Worm (Caenorhabditis elegans) whole organism, L1 larva: Measurements from ENCODE around the gene ZK686.6.
A peak's percentile ranks its signal among the peaks of the same experiment; 100 is the strongest.

ENCODE experiments used
- ama-1 ChIP-seq: fragments of 150-350 bp; optimal IDR thresholded peaks from 2 replicates; lab custom pipeline; 2014
- blmp-1 ChIP-seq: fragments of 150-350 bp; optimal IDR thresholded peaks from 2 replicates; lab custom pipeline; 2014; ENCODE audit warnings: missing biosample characterization, missing genetic modification characterization
- ceh-8 ChIP-seq: fragments of 200-800 bp; sonication (Bioruptor generic); optimal IDR thresholded peaks from 2 replicates; lab custom pipeline; 2018; ENCODE audit warnings: mild to moderate bottlenecking, missing genetic modification characterization, moderate library complexity, missing compliant biosample characterization
- ceh-82 ChIP-seq, 3 experiments: fragments of 150-350 bp in 1 of 3; sonication (generic microtip) in 2 of 3; optimal IDR thresholded peaks; 2 replicates each; lab custom pipeline; 2014 to 2017; ENCODE audit warnings: missing biosample characterization in 3 of 3, missing genetic modification characterization in 3 of 3
- efl-1 ChIP-seq, 4 experiments: fragments of 150-350 bp; optimal IDR thresholded peaks in 3 of 4; peaks in 1 of 4; 1 replicate in 1 of 4; 2 replicates in 3 of 4; lab custom pipeline; 2014; ENCODE audit warnings: missing biosample characterization in 2 of 4, missing genetic modification characterization in 2 of 4, missing genetic modification reagents in 2 of 4
- fkh-10 ChIP-seq: sonication (generic microtip); optimal IDR thresholded peaks from 2 replicates; lab custom pipeline; 2017; ENCODE audit warnings: missing biosample characterization, missing genetic modification reagents, missing genetic modification characterization
- fkh-4 ChIP-seq: sonication (generic microtip); optimal IDR thresholded peaks from 2 replicates; lab custom pipeline; 2016; ENCODE audit warnings: missing compliant biosample characterization, missing genetic modification characterization, borderline replicate concordance
- fkh-8 ChIP-seq: sonication (generic microtip); optimal IDR thresholded peaks from 2 replicates; lab custom pipeline; 2016; ENCODE audit warnings: mild to moderate bottlenecking, missing genetic modification characterization, missing compliant biosample characterization
- hlh-4 ChIP-seq: sonication (generic microtip); optimal IDR thresholded peaks from 2 replicates; lab custom pipeline; 2016; ENCODE audit warnings: mild to moderate bottlenecking, missing genetic modification characterization, missing compliant biosample characterization
- irx-1 ChIP-seq: sonication (generic microtip); optimal IDR thresholded peaks from 2 replicates; lab custom pipeline; 2016; ENCODE audit warnings: missing genetic modification characterization, missing compliant biosample characterization
- isw-1 ChIP-seq: fragments of 200-800 bp; sonication (Bioruptor generic); IDR thresholded peaks from 2 replicates; pipeline ENCODE4 v1.3.6; 2022; ENCODE audit warnings: missing genetic modification characterization, missing compliant biosample characterization
- lin-13 ChIP-seq: fragments of 150-350 bp; optimal IDR thresholded peaks from 2 replicates; lab custom pipeline; 2014; ENCODE audit warnings: missing biosample characterization, missing genetic modification reagents, missing genetic modification characterization
- lin-14 ChIP-seq: fragments of 200-800 bp; sonication (Bioruptor generic); optimal IDR thresholded peaks from 2 replicates; lab custom pipeline; 2018; ENCODE audit warnings: mild to moderate bottlenecking, missing genetic modification characterization, moderate library complexity, missing compliant biosample characterization
- lin-35 ChIP-seq, 2 experiments: fragments of 150-350 bp; optimal IDR thresholded peaks; 2 replicates each; lab custom pipeline; 2014; ENCODE audit warnings: missing biosample characterization in 2 of 2, missing genetic modification characterization in 2 of 2, missing genetic modification reagents in 2 of 2
- lsy-2 ChIP-seq, 2 experiments: fragments of 150-350 bp; optimal IDR thresholded peaks; 2 replicates each; lab custom pipeline; 2014; ENCODE audit warnings: missing biosample characterization in 2 of 2, missing genetic modification characterization in 2 of 2
- mep-1 ChIP-seq: fragments of 150-350 bp; optimal IDR thresholded peaks from 2 replicates; lab custom pipeline; 2014; ENCODE audit warnings: missing biosample characterization, missing genetic modification characterization
- nhr-19 ChIP-seq: fragments of 200-800 bp; sonication (Bioruptor generic); conservative IDR thresholded peaks from 2 replicates; pipeline ENCODE4 v1.3.6; 2022; ENCODE audit warnings: missing genetic modification characterization, missing compliant biosample characterization
- nhr-20 ChIP-seq: sonication (generic microtip); optimal IDR thresholded peaks from 2 replicates; lab custom pipeline; 2016; ENCODE audit warnings: mild to moderate bottlenecking, missing genetic modification characterization, missing compliant biosample characterization
- nhr-47 ChIP-seq: sonication (generic microtip); optimal IDR thresholded peaks from 2 replicates; lab custom pipeline; 2016; ENCODE audit warnings: mild to moderate bottlenecking, missing genetic modification characterization, moderate library complexity, missing compliant biosample characterization
- nhr-71 ChIP-seq: sonication (generic microtip); optimal IDR thresholded peaks from 2 replicates; lab custom pipeline; 2016; ENCODE audit warnings: mild to moderate bottlenecking, missing genetic modification characterization, moderate library complexity, missing compliant biosample characterization
- nhr-85 ChIP-seq: sonication (generic microtip); peaks from one replicate; lab custom pipeline; 2016; ENCODE audit warnings: missing genetic modification characterization, inconsistent platforms, missing compliant biosample characterization
- snpc-4 ChIP-seq: fragments of 150-350 bp; optimal IDR thresholded peaks from 2 replicates; lab custom pipeline; 2014; ENCODE audit warnings: missing biosample characterization, missing genetic modification characterization
- snu-23 ChIP-seq: sonication (generic microtip); optimal IDR thresholded peaks from 2 replicates; lab custom pipeline; 2016; ENCODE audit warnings: missing genetic modification characterization, missing compliant biosample characterization
- sptf-1 ChIP-seq: fragments of 150-350 bp; optimal IDR thresholded peaks from 2 replicates; lab custom pipeline; 2014; ENCODE audit warnings: missing biosample characterization, missing genetic modification characterization
- sup-37 ChIP-seq: fragments of 200-800 bp; sonication (Bioruptor generic); optimal IDR thresholded peaks from 2 replicates; lab custom pipeline; 2018; ENCODE audit warnings: mild to moderate bottlenecking, missing genetic modification characterization, missing compliant biosample characterization
- swsn-7 ChIP-seq: sonication (generic microtip); optimal IDR thresholded peaks from 2 replicates; lab custom pipeline; 2016; ENCODE audit warnings: missing genetic modification characterization, missing compliant biosample characterization
- unc-30 ChIP-seq: sonication (generic microtip); optimal IDR thresholded peaks from 2 replicates; lab custom pipeline; 2017; ENCODE audit warnings: missing biosample characterization, missing genetic modification characterization
- unc-86 ChIP-seq: sonication (generic microtip); optimal IDR thresholded peaks from 2 replicates; lab custom pipeline; 2016; ENCODE audit warnings: missing genetic modification characterization, missing compliant biosample characterization
- ztf-4 ChIP-seq: fragments of 150-350 bp; optimal IDR thresholded peaks from 2 replicates; lab custom pipeline; 2014; ENCODE audit warnings: missing biosample characterization, missing genetic modification characterization

Gene ZK686.6

DNA sequence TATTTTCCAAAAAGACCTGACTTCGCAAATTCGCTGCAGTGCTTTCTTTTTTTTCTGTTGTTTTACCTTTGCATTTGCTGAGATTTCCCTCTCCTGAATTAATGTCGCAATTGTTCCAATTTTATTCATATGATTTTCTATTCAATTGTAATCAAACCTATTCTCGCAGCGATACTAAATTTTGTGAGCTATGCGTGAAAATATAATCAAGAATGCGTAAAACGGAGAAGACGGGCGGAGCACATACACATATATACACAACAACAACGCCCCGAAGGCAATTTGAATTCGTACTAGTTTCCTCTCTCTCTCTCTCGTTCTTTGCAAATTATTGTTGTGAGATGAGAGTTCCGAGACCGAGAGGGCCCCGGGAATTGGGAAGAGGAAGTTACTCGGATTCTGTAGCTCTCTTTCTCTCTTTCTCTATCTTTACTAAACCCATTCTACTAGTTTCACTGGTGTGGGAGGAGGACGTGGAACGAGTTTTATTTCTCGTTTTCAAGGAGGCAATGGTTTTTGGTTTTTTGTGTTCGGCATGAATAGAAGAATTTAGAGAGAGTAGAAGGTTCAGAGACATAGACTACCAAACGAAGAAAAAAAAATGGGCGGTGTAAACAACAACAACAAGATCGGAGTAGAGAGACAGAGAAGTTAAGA lies 49.3 kb downstream of the ZK686.6 start:
- TF ChIP-seq lin-14, result peak; percentile 73
- no peak for TF ChIP-seq snpc-4 (tag; lab: Kevin White, UChicago)
- TF ChIP-seq nhr-19 (GFP tag; lab: Robert Waterston, UW), result no peak
- TF ChIP-seq nhr-20 (tag; lab: Kevin White, UChicago), result peak; percentile 7
- TF ChIP-seq unc-86 (tag; lab: Kevin White, UChicago), result peak; percentile 3
- TF ChIP-seq irx-1 (tag; lab: Kevin White, UChicago), result no peak
- peak; percentile 29 for TF ChIP-seq fkh-10 (GFP tag; lab: Kevin White, UChicago)
- peak; percentile 4 for TF ChIP-seq ztf-4
- TF ChIP-seq lsy-2 (tag; optimal IDR thresholded peaks at IDR 0.05; lab: Kevin White, UChicago), result peak in 1 of 2 experiments; percentile 36
- TF ChIP-seq ama-1, result peak; percentile 24
- TF ChIP-seq ceh-82 (tag; optimal IDR thresholded peaks at IDR 0.05; lab: Kevin White, UChicago), result peak in 2 of 3 experiments; percentile 1 to 14
- peak; percentile 6 for TF ChIP-seq mep-1 (tag; lab: Kevin White, UChicago)
- no peak for TF ChIP-seq ceh-8 (GFP tag; lab: Kevin White, UChicago)
- peak; percentile 24 for TF ChIP-seq nhr-85 (tag; lab: Kevin White, UChicago)
- TF ChIP-seq, all 84 proteins: peak for 10

DNA sequence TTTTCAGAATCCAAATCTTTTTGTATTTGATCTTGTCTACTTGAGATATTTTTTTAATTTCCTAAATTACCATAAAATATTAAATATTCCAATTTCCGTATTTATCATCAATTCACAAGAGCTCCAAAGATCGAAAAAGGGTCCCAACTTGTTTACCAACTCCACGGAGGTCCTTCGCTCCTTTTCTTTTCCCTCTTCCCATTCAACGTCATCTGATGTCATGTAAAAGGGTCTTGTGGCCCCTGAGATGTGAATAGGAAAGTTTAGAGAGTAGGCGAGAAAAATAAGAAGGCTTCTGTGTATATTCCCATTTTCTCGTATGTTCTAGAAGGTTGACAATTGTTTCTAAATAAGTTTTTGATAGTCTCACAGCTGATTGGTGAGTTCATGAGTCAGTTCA lies 49.8 kb downstream of the ZK686.6 start:
- TF ChIP-seq ceh-8 (GFP tag; lab: Kevin White, UChicago) (peak; percentile 22), lsy-2 (tag; optimal IDR thresholded peaks at IDR 0.05; lab: Kevin White, UChicago) (peak; percentile 4 to 51), swsn-7 (peak; percentile 8), lin-14 (peak; percentile 85), ama-1 (peak; percentile 25), isw-1 (GFP tag; lab: Robert Waterston, UW) (peak; percentile 14; the same call in 1 of the 2 replicates), hlh-4 (tag; lab: Kevin White, UChicago) (no peak), efl-1 (optimal IDR thresholded peaks at IDR 0.05; lab: Kevin White, UChicago) (peak in 1 of 2 experiments; percentile 1), efl-1 (GFP tag; optimal IDR thresholded peaks at IDR 0.05 in 1 of 2; lab: Kevin White, UChicago) (no peak), nhr-47 (tag; lab: Kevin White, UChicago) (peak; percentile 5), ceh-82 (tag; optimal IDR thresholded peaks at IDR 0.05; lab: Kevin White, UChicago) (peak in 1 of 3 experiments; percentile 42), nhr-71 (tag; lab: Kevin White, UChicago) (peak; percentile 48), fkh-10 (GFP tag; lab: Kevin White, UChicago) (peak; percentile 46), lin-35 (GFP tag; optimal IDR thresholded peaks at IDR 0.05; lab: Kevin White, UChicago) (peak in 1 of 2 experiments; percentile 10), fkh-4 (tag; lab: Kevin White, UChicago) (no peak), unc-30 (tag; lab: Kevin White, UChicago) (no peak), fkh-8 (tag; lab: Kevin White, UChicago) (no peak), unc-86 (tag; lab: Kevin White, UChicago) (peak; percentile 27), sptf-1 (tag; lab: Kevin White, UChicago) (no peak), sup-37 (GFP tag; lab: Kevin White, UChicago) (no peak), lin-13 (peak; percentile 11)

DNA sequence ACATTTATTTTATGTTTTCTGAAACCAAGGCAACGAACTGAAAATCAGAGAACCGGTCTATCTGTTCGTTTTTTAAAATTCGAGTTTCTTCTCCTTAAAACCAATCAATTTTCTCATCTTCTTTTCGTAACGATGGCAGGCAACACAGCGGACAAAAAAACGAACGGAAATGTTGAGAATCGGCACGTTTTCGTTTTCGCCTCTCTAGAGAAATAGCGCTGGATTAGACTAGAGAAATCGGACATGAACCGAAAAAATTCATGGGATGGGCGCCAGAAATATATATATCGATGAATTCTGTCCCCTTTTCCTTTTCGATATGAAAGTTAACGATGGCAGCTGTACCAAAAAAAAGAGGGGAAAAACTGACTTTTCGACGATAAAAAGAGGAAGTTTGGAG lies 50.4 kb downstream of the ZK686.6 start:
- TF ChIP-seq blmp-1 (tag; lab: Kevin White, UChicago) (peak; percentile 59), sptf-1 (tag; lab: Kevin White, UChicago) (no peak), snu-23 (GFP tag; lab: Kevin White, UChicago) (no peak), ama-1 (peak; percentile 18)
- TF ChIP-seq, all 84 proteins: peak for 2
